Worm (Caenorhabditis elegans): ENCODE results near the gene C32D5.8.

C32D5.8 gene

ce11 chrII:6355396-6356346 is 9.9 kb upstream of the C32D5.8 start, which contains the start of gene C32D5.11 (continued):
- TF ChIP-seq elt-3 (tag; optimal IDR thresholded peaks at IDR 0.05), result no peak

- TF ChIP-seq nhr-6 (tag; optimal IDR thresholded peaks at IDR 0.05) (no peak), nhr-25 (tag; optimal IDR thresholded peaks at IDR 0.05) (peak; percentile 28)
Measured at ce11 chrII:6351887-6352286, 6.1 kb upstream of the C32D5.8 start, which contains the start of gene C32D5.10. Gene C32D5.10, minus strand, starts transcription at chrII:6351987.

ce11 chrII:6349968-6350367 is 4.2 kb upstream of the C32D5.8 start:
- no peak for TF ChIP-seq lsy-2 (tag; optimal IDR thresholded peaks at IDR 0.05)
- no peak for TF ChIP-seq lin-39 (tag; optimal IDR thresholded peaks at IDR 0.05)
- no peak for TF ChIP-seq unc-55 (GFP tag; optimal IDR thresholded peaks at IDR 0.05)
- TF ChIP-seq C34F6.9 (tag; optimal IDR thresholded peaks at IDR 0.05), result no peak
- no peak for TF ChIP-seq ama-1 (optimal IDR thresholded peaks at IDR 0.05)
- TF ChIP-seq fos-1 (tag; optimal IDR thresholded peaks at IDR 0.05), result no peak
- TF ChIP-seq R02D3.7 (tag; optimal IDR thresholded peaks at IDR 0.05), result no peak
- no peak for TF ChIP-seq unc-39 (tag; optimal IDR thresholded peaks at IDR 0.05)
- TF ChIP-seq sma-3 (GFP tag; optimal IDR thresholded peaks at IDR 0.05), result no peak
- TF ChIP-seq peb-1 (tag; optimal IDR thresholded peaks at IDR 0.05), result no peak
- TF ChIP-seq sem-4 (tag; optimal IDR thresholded peaks at IDR 0.05), result no peak
- TF ChIP-seq nhr-21 (tag; optimal IDR thresholded peaks at IDR 0.05), result no peak
- no peak for TF ChIP-seq nhr-6 (tag; optimal IDR thresholded peaks at IDR 0.05)
- TF ChIP-seq sma-9 (GFP tag; optimal IDR thresholded peaks at IDR 0.05), result no peak
- no peak for TF ChIP-seq sma-9 (tag; optimal IDR thresholded peaks at IDR 0.05)
- TF ChIP-seq alr-1 (tag; optimal IDR thresholded peaks at IDR 0.05), result no peak
- TF ChIP-seq lin-13 (GFP tag; optimal IDR thresholded peaks at IDR 0.05), result no peak
- no peak for TF ChIP-seq aly-2 (tag; optimal IDR thresholded peaks at IDR 0.05)

ce11 chrII:6348360-6348759 is 2.6 kb upstream of the C32D5.8 start:
- TF ChIP-seq fos-1 (tag; optimal IDR thresholded peaks at IDR 0.05) (peak; percentile 92), crh-2 (tag; optimal IDR thresholded peaks at IDR 0.05) (peak; percentile 96), ZK546.5 (tag; optimal IDR thresholded peaks at IDR 0.05) (no peak), R02D3.7 (tag; optimal IDR thresholded peaks at IDR 0.05) (no peak), ceh-16 (tag; optimal IDR thresholded peaks at IDR 0.05) (peak; percentile 84), ztf-11 (tag; optimal IDR thresholded peaks at IDR 0.05) (no peak), elt-1 (tag; optimal IDR thresholded peaks at IDR 0.05) (peak; percentile 66), nhr-25 (tag; optimal IDR thresholded peaks at IDR 0.05) (peak; percentile 96), lin-13 (GFP tag; optimal IDR thresholded peaks at IDR 0.05) (peak; percentile 83), mdl-1 (tag; optimal IDR thresholded peaks at IDR 0.05) (peak; percentile 56 to 87), sem-4 (tag; optimal IDR thresholded peaks at IDR 0.05) (peak; percentile 87), nhr-21 (tag; optimal IDR thresholded peaks at IDR 0.05) (peak; percentile 92), nhr-23 (tag; optimal IDR thresholded peaks at IDR 0.05) (no peak), aly-2 (tag; optimal IDR thresholded peaks at IDR 0.05) (no peak), sma-9 (GFP tag; optimal IDR thresholded peaks at IDR 0.05) (peak; percentile 96), sma-9 (tag; optimal IDR thresholded peaks at IDR 0.05) (no peak), Y55F3AM.14 (GFP tag; optimal IDR thresholded peaks at IDR 0.05) (peak; percentile 56), nhr-10 (tag; optimal IDR thresholded peaks at IDR 0.05) (peak; percentile 56), gmeb-1 (tag; optimal IDR thresholded peaks at IDR 0.05) (peak; percentile 83), alr-1 (tag; optimal IDR thresholded peaks at IDR 0.05) (no peak), nhr-77 (tag; optimal IDR thresholded peaks at IDR 0.05) (no peak), lin-39 (tag; optimal IDR thresholded peaks at IDR 0.05) (no peak), F13H6.1 (tag; optimal IDR thresholded peaks at IDR 0.05) (peak; percentile 95), snpc-4 (tag; optimal IDR thresholded peaks at IDR 0.05) (peak; percentile 47), blmp-1 (tag; optimal IDR thresholded peaks at IDR 0.05; ENCODE audit: insufficient read depth) (peak; percentile 90), ztf-1 (GFP tag; conservative IDR thresholded peaks at IDR 0.05) (no peak), lsy-2 (tag; optimal IDR thresholded peaks at IDR 0.05) (peak; percentile 72 to 92), unc-62 (GFP tag; optimal IDR thresholded peaks at IDR 0.05) (peak; percentile 64), unc-39 (tag; optimal IDR thresholded peaks at IDR 0.05) (no peak), egl-27 (tag; optimal IDR thresholded peaks at IDR 0.05) (peak; percentile 84), mbf-1 (tag; optimal IDR thresholded peaks at IDR 0.05) (no peak), nhr-237 (tag; optimal IDR thresholded peaks at IDR 0.05) (peak; percentile 61), C34F6.9 (tag; optimal IDR thresholded peaks at IDR 0.05) (peak; percentile 98), lin-11 (tag; optimal IDR thresholded peaks at IDR 0.05) (peak; percentile 82), nhr-6 (tag; optimal IDR thresholded peaks at IDR 0.05) (peak; percentile 65), ztf-4 (tag; optimal IDR thresholded peaks at IDR 0.05) (peak; percentile 89), mab-5 (tag; optimal IDR thresholded peaks at IDR 0.05) (peak; percentile 90), skn-1 (tag; optimal IDR thresholded peaks at IDR 0.05) (no peak), ama-1 (optimal IDR thresholded peaks at IDR 0.05) (peak; percentile 99), nhr-12 (tag; optimal IDR thresholded peaks at IDR 0.05) (no peak), elt-3 (tag; optimal IDR thresholded peaks at IDR 0.05) (no peak)
